Fruit fly (Drosophila melanogaster) whole organism, adult: ENCODE measurements around the gene CG1847.

Experiments
- CG11617 ChIP-seq: fragments of 200-800 bp; sonication (Bioruptor generic); optimal IDR thresholded peaks from 2 replicates; lab custom pipeline; 2017; ENCODE audit warnings: mild to moderate bottlenecking, missing biosample characterization, missing genetic modification reagents, missing genetic modification characterization
- CG12768 ChIP-seq: fragments of 200-800 bp; sonication (Bioruptor generic); optimal IDR thresholded peaks from 2 replicates; lab custom pipeline; 2017; ENCODE audit warnings: missing biosample characterization, missing genetic modification characterization, mild to moderate bottlenecking, moderate library complexity, missing genetic modification reagents
- CG1620 ChIP-seq: fragments of 200-800 bp; sonication (Bioruptor generic); optimal IDR thresholded peaks from 2 replicates; lab custom pipeline; 2016; ENCODE audit warnings: missing biosample characterization, missing genetic modification characterization
- CG7101 ChIP-seq: fragments of 200-800 bp; sonication (Bioruptor generic); optimal IDR thresholded peaks from 2 replicates; lab custom pipeline; 2018; ENCODE audit warnings: missing biosample characterization, mild to moderate bottlenecking, missing genetic modification characterization, moderate library complexity
- Clk ChIP-seq: fragments of 200-800 bp; sonication (Bioruptor generic); optimal IDR thresholded peaks from 2 replicates; lab custom pipeline; 2017; ENCODE audit warnings: missing biosample characterization, missing genetic modification characterization
- Crg-1 ChIP-seq: fragments of 200-800 bp; sonication (Bioruptor generic); optimal IDR thresholded peaks from 2 replicates; lab custom pipeline; 2016; ENCODE audit warnings: missing biosample characterization, missing genetic modification characterization
- Hr96 ChIP-seq: fragments of 200-800 bp; sonication (Bioruptor generic); optimal IDR thresholded peaks from 2 replicates; lab custom pipeline; 2016; ENCODE audit warnings: missing biosample characterization, missing genetic modification characterization
- bab1 ChIP-seq: fragments of 200-800 bp; sonication (Bioruptor generic); optimal IDR thresholded peaks from 3 replicates; lab custom pipeline; 2019; ENCODE audit warnings: missing biosample characterization, mild to moderate bottlenecking, missing genetic modification characterization, moderate library complexity
- cic ChIP-seq: fragments of 200-800 bp; sonication (Bioruptor generic); optimal IDR thresholded peaks from 2 replicates; lab custom pipeline; 2017; ENCODE audit warnings: missing biosample characterization, mild to moderate bottlenecking, missing genetic modification characterization, moderate library complexity
- cnc ChIP-seq, 2 experiments: fragments of >200 bp; optimal IDR thresholded peaks; 2 replicates each; lab custom pipeline; 2017
- kay ChIP-seq: fragments of 200-800 bp; sonication (Bioruptor generic); peaks from one replicate; lab custom pipeline; 2016; ENCODE audit warnings: missing biosample characterization, missing genetic modification characterization, borderline replicate concordance
- pad ChIP-seq: fragments of 200-800 bp; sonication (Bioruptor generic); optimal IDR thresholded peaks from 3 replicates; lab custom pipeline; 2017; ENCODE audit warnings: missing biosample characterization, missing genetic modification characterization, mild to moderate bottlenecking, moderate library complexity, missing genetic modification reagents
- tj ChIP-seq: fragments of 200-800 bp; sonication (Bioruptor generic); optimal IDR thresholded peaks from 3 replicates; lab custom pipeline; 2017; ENCODE audit warnings: missing biosample characterization, mild to moderate bottlenecking, missing genetic modification characterization, moderate library complexity

DNA sequence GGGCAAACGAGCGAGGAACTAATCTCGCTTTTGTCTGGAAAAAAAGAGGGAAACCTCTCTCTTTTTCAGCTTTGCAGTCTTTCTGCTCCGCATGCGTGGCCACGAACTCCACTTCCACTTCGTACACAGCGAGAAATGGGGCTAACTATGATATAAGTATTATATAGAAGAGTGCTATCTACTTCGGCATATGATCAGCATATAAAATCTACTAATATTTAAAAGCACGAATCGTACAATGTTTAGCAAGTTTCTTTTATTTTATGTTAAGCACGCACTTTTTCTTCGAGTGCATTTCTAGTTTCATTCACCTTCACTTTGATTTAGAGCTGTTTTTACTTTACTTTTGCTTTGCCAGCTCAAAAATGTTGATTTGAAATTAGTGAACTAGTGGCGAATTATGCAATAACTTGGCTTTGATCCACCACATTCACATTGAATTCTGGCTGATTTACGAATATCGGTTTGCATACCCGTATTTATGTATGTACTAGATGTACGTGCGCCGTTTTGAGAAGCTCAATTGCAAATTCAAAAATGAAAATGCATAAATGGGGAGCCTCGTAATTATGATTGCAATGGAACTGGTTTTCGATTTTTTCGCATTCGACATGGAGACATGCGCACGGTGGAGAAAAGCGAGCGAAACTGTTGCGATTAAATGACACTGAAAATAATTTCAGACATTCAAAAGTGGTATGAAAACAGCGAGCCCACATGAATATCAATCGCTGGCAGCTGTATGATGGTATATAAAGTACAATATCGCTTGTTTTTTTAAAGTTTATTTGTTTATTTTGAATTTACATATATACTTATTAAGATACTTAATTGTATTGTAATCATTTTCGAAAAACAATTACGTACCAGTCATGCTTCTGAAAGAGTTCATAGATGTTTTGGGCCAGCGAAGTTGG, 11.2 kb upstream of the CG1847 start:
- TF ChIP-seq CG1620 (GFP tag; lab: Kevin White, UChicago): peak; percentile 29
- TF ChIP-seq bab1 (GFP tag; lab: Kevin White, UChicago): peak; percentile 97
- TF ChIP-seq CG11617 (GFP tag; lab: Kevin White, UChicago): peak; percentile 36
- no peak for TF ChIP-seq cnc (optimal IDR thresholded peaks at IDR 0.05; lab: Kevin White, UChicago)
- TF ChIP-seq Clk (GFP tag; lab: Kevin White, UChicago): no peak
- no peak for TF ChIP-seq pad (GFP tag; lab: Kevin White, UChicago)
- TF ChIP-seq CG7101 (tag; lab: Kevin White, UChicago): peak; percentile 48
- peak; percentile 19 for TF ChIP-seq tj (GFP tag; lab: Kevin White, UChicago)
- no peak for TF ChIP-seq Hr96 (GFP tag; lab: Kevin White, UChicago)
- no peak for TF ChIP-seq kay
- peak; percentile 3 for TF ChIP-seq Crg-1 (GFP tag; lab: Kevin White, UChicago)
- TF ChIP-seq cic (GFP tag; lab: Kevin White, UChicago): no peak
- no peak for TF ChIP-seq CG12768 (GFP tag; lab: Kevin White, UChicago)
